Worm (Caenorhabditis elegans): ENCODE results near the gene C33C12.7.

C33C12.7 gene

DNA sequence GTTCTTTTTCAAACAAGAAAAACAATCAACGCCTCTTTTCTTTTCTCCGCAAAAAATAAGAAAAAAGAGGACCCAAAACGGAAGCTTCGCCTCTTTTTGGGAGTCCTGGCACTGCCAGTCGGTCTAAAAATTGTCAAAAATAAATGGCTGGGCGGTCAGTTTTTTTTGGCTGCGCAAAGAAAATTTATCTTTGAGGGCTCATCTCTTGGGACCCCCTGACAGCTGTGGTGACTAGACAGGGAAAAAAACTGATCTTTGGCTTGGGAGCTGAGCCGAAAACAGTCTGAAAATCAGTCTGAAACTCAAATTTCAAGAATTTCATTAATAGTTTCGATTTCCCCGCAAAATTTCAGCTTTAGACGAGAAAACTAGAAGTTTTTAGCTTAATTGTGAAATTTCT, 15.3 kb upstream of the C33C12.7 start:
- TF ChIP-seq hlh-1 (tag; optimal IDR thresholded peaks at IDR 0.05): no peak
- TF ChIP-seq mab-5 (tag; optimal IDR thresholded peaks at IDR 0.05): no peak
- no peak for TF ChIP-seq M03D4.4 (tag; optimal IDR thresholded peaks at IDR 0.05)
- TF ChIP-seq ham-2 (GFP tag; optimal IDR thresholded peaks at IDR 0.05): no peak
- no peak for TF ChIP-seq unc-62 (GFP tag; optimal IDR thresholded peaks at IDR 0.05)
- no peak for TF ChIP-seq lin-13 (tag; optimal IDR thresholded peaks at IDR 0.05)
- no peak for TF ChIP-seq elt-3 (tag; optimal IDR thresholded peaks at IDR 0.05)
- TF ChIP-seq nhr-76 (tag; optimal IDR thresholded peaks at IDR 0.05): no peak
- no peak for TF ChIP-seq ztf-11 (tag; optimal IDR thresholded peaks at IDR 0.05)
- TF ChIP-seq sem-2 (GFP tag; optimal IDR thresholded peaks at IDR 0.05): no peak
- TF ChIP-seq lin-32 (GFP tag; optimal IDR thresholded peaks at IDR 0.05): no peak

DNA sequence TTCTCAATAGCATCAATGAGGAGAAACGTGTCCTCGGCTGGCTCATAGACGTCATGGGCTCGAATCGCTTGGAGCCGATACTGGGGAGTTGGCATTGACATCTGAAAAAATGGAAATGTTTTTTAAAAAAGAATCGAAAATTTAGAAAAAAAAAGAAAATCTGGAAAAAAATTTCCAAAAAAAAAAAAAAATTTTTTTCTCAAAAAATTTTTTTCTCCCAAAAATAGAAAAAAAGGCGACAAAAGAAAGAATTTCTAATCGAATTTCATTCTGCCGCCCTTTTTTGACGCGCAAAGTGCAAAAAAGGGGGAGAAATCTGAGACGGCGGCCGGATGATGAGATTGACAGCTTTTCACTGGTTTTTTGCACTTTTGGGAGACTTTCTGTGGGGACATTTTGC, 14.1 kb upstream of the C33C12.7 start, which contains the start of gene mtq-2:
TSS of gene mtq-2 (minus strand) at position 101 of the 400 bp plus-strand sequence.
- TF ChIP-seq ceh-43 (GFP tag; optimal IDR thresholded peaks at IDR 0.05) (no peak), snpc-4 (tag; optimal IDR thresholded peaks at IDR 0.05) (no peak), nhr-28 (tag; optimal IDR thresholded peaks at IDR 0.05) (no peak), ztf-11 (tag; optimal IDR thresholded peaks at IDR 0.05) (no peak), ceh-83 (GFP tag; optimal IDR thresholded peaks at IDR 0.05) (no peak), lin-32 (GFP tag; optimal IDR thresholded peaks at IDR 0.05) (no peak), unc-120 (tag; optimal IDR thresholded peaks at IDR 0.05; ENCODE audit: poor library complexity, severe bottlenecking) (no peak), sptf-1 (tag; optimal IDR thresholded peaks at IDR 0.05) (no peak), elt-3 (tag; optimal IDR thresholded peaks at IDR 0.05) (no peak), pha-4 (tag; optimal IDR thresholded peaks at IDR 0.05) (no peak), elt-1 (tag; optimal IDR thresholded peaks at IDR 0.05; ENCODE audit: borderline replicate concordance, insufficient read depth) (no peak), ces-1 (GFP tag; optimal IDR thresholded peaks at IDR 0.05) (no peak)

DNA sequence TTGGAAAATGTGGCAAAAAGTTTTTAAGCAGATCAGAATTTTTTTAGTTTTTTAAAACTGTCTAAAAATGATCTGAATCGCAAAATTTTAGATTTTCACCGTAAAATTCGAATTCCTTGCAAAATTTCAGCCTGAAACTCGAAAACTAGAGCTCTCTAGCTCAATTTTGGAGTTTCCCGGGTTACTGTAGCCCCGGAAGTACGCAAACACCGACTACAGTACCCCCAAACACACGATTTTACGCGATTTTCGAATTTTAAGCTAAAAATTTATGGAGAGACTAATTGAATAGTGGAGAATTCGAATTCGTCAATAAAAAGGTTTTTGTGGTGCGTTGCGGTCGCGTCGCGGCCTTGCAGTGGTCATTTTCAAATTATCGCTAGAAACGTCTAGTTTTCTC, 11.5 kb upstream of the C33C12.7 start:
- TF ChIP-seq lsy-2 (tag; optimal IDR thresholded peaks at IDR 0.05) (peak; percentile 64), nhr-12 (tag; optimal IDR thresholded peaks at IDR 0.05) (no peak)

DNA sequence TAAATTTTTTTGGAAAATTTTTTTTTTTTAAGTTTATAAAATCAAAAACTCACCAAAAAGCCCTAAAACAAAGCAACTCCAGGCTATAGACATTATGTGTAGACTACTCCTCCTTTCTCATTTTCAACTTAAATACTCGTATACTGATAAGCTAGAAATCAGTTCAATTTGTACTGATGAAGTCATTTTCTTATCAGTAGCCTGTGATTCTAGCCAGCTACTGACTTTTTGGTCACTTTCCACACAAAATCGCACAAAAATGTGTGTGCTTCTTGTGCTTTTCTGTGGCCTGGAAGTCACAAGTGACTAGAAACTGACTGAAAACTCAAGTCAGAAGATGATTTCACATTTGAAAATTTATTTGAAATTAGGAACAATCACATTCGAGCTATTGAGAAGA, 11.1 kb upstream of the C33C12.7 start, which contains the start of gene gba-2:
TSS of gene gba-2 (minus strand) at position 106 of the 400 bp plus-strand sequence.
- TF ChIP-seq zip-8 (tag; optimal IDR thresholded peaks at IDR 0.05) (no peak), ham-2 (GFP tag; optimal IDR thresholded peaks at IDR 0.05) (no peak), ceh-83 (GFP tag; optimal IDR thresholded peaks at IDR 0.05) (no peak), ztf-11 (tag; optimal IDR thresholded peaks at IDR 0.05) (no peak), nhr-76 (tag; optimal IDR thresholded peaks at IDR 0.05) (no peak), nhr-12 (tag; optimal IDR thresholded peaks at IDR 0.05) (no peak), nhr-237 (tag; optimal IDR thresholded peaks at IDR 0.05) (no peak), unc-62 (GFP tag; optimal IDR thresholded peaks at IDR 0.05) (no peak), pha-4 (tag; optimal IDR thresholded peaks at IDR 0.05) (no peak), elt-3 (tag; optimal IDR thresholded peaks at IDR 0.05) (no peak), ceh-43 (GFP tag; optimal IDR thresholded peaks at IDR 0.05) (no peak), unc-39 (tag; optimal IDR thresholded peaks at IDR 0.05) (no peak), lin-13 (tag; optimal IDR thresholded peaks at IDR 0.05) (no peak), unc-120 (tag; optimal IDR thresholded peaks at IDR 0.05; ENCODE audit: poor library complexity, severe bottlenecking) (no peak), drap-1 (GFP tag; optimal IDR thresholded peaks at IDR 0.05) (no peak)

DNA sequence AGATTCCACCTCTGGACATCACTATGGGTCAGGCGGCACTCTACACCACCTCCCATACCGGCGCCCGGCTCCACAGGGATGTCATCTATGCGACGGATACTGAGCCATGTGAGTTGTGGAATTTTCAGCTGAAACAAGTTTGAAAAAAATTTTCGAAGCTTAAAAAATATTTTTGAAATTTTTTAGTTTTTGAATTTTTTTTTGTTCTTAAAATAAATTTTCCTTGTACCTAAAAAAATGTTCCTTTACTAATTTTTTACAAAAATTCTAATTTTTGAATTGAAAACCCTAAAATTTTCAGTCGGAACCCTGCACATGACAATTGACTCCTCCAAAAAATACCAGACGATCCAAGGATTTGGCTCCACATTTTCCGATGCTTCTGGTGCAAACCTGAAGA, 2.5 kb upstream of the C33C12.7 start:
- TF ChIP-seq blmp-1 (tag; optimal IDR thresholded peaks at IDR 0.05) (no peak), lin-32 (GFP tag; optimal IDR thresholded peaks at IDR 0.05) (no peak), ces-1 (GFP tag; optimal IDR thresholded peaks at IDR 0.05) (no peak), hlh-1 (tag; optimal IDR thresholded peaks at IDR 0.05) (no peak)

DNA sequence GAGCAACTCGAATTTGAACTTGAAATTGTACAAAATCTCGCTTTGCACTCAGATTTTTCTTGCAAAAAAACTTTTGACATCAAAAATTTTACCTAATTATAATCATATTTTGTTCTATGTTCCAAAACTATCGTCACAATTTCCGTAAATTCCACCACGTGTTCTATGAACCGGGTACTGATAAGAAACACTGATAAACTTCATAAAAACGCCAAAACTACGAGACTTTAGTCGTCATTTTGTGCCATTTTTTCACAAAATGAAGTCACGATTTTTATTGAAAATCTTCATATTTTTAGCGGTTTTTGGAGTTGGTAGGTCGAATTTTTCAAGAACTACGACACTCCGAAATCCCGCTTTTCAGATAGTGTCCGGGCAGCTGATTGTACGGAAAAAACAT, 1.4 kb upstream of the C33C12.7 start, which contains the start of gene gba-1:
TSS of gene gba-1 (plus strand) at position 54 of the 400 bp plus-strand sequence.
- TF ChIP-seq ceh-43 (GFP tag; optimal IDR thresholded peaks at IDR 0.05): no peak
- no peak for TF ChIP-seq mls-2 (tag; optimal IDR thresholded peaks at IDR 0.05)
- no peak for TF ChIP-seq nhr-237 (tag; optimal IDR thresholded peaks at IDR 0.05)
- no peak for TF ChIP-seq sptf-1 (tag; optimal IDR thresholded peaks at IDR 0.05)

DNA sequence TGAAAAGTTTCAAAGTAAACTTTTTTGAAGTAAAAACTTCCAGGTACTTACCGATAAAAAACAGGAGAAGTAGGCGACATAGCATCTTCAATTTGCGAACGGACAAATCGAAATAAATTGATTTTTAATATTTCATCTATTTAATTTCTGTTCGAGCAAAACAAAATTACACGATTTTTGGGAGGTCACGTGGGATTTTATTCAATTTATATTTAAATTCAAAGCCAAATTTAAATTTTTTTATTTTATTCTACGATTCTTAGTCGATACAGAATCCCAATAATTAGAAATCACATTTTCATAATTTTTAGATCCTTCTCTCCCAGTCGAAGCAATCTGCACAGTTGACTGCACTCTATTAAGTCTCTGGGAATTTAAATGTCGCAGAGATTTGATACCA, 5.2 kb downstream of the C33C12.7 start, which contains the start of gene C33C12.12:
TSS of gene C33C12.12 (minus strand) at position 101 of the 400 bp plus-strand sequence.
- TF ChIP-seq blmp-1 (tag; optimal IDR thresholded peaks at IDR 0.05) (no peak), drap-1 (GFP tag; optimal IDR thresholded peaks at IDR 0.05) (no peak), ztf-11 (tag; optimal IDR thresholded peaks at IDR 0.05) (no peak), sem-2 (GFP tag; optimal IDR thresholded peaks at IDR 0.05) (no peak), unc-39 (tag; optimal IDR thresholded peaks at IDR 0.05) (no peak), ceh-43 (GFP tag; optimal IDR thresholded peaks at IDR 0.05) (no peak), nhr-12 (tag; optimal IDR thresholded peaks at IDR 0.05) (no peak), lin-32 (GFP tag; optimal IDR thresholded peaks at IDR 0.05) (no peak), mls-2 (tag; optimal IDR thresholded peaks at IDR 0.05) (no peak), mab-5 (tag; optimal IDR thresholded peaks at IDR 0.05) (no peak), sptf-1 (tag; optimal IDR thresholded peaks at IDR 0.05) (no peak)

Measured in whole organism, mixed stage, embryonic.